Worm (Caenorhabditis elegans) whole organism, L3 larva: Measurements from ENCODE around the gene ssp-32.

Experiments used
- R02D3.7 ChIP-seq: fragments of 150-350 bp; optimal IDR thresholded peaks from 2 replicates; lab custom pipeline; 2014; ENCODE audit warnings: missing biosample characterization, missing genetic modification characterization
- ZK546.5 ChIP-seq: sonication (generic microtip); optimal IDR thresholded peaks from 2 replicates; lab custom pipeline; 2017; ENCODE audit warnings: missing biosample characterization, missing genetic modification characterization
- ceh-16 ChIP-seq: sonication (generic microtip); optimal IDR thresholded peaks from 2 replicates; lab custom pipeline; 2017; ENCODE audit warnings: missing biosample characterization, missing genetic modification characterization
- ceh-28 ChIP-seq: fragments of 150-350 bp; optimal IDR thresholded peaks from 2 replicates; lab custom pipeline; 2014; ENCODE audit warnings: missing biosample characterization, missing genetic modification reagents, missing genetic modification characterization
- ceh-9 ChIP-seq: sonication (generic microtip); optimal IDR thresholded peaks from 2 replicates; lab custom pipeline; 2018; ENCODE audit warnings: missing biosample characterization, missing genetic modification characterization
- daf-12 ChIP-seq: fragments of 150-350 bp; optimal IDR thresholded peaks from 2 replicates; lab custom pipeline; 2014; ENCODE audit warnings: missing biosample characterization, missing genetic modification reagents, missing genetic modification characterization
- egl-5 ChIP-seq: fragments of 150-350 bp; optimal IDR thresholded peaks from 2 replicates; lab custom pipeline; 2017; ENCODE audit warnings: missing biosample characterization, missing genetic modification reagents, missing genetic modification characterization, inconsistent platforms
- elt-1 ChIP-seq: fragments of 150-350 bp; optimal IDR thresholded peaks from 2 replicates; lab custom pipeline; 2014; ENCODE audit warnings: missing biosample characterization, missing genetic modification characterization
- elt-2 ChIP-seq: sonication (generic microtip); optimal IDR thresholded peaks from 2 replicates; lab custom pipeline; 2016; ENCODE audit warnings: missing genetic modification reagents, mild to moderate bottlenecking, missing genetic modification characterization, missing compliant biosample characterization
- elt-3 ChIP-seq, 3 experiments: fragments of 150-350 bp in 1 of 3; sonication (generic microtip) in 2 of 3; optimal IDR thresholded peaks; 2 replicates in 2 of 3; 4 replicates in 1 of 3; lab custom pipeline; 2014 to 2017; ENCODE audit warnings: missing biosample characterization in 3 of 3, missing genetic modification characterization in 3 of 3
- eor-1 ChIP-seq, 2 experiments: fragments of 150-350 bp; optimal IDR thresholded peaks; 2 replicates each; lab custom pipeline; 2014 to 2018; ENCODE audit warnings: missing biosample characterization in 2 of 2, missing genetic modification characterization in 2 of 2
- fkh-10 ChIP-seq: sonication (generic microtip); optimal IDR thresholded peaks from 2 replicates; lab custom pipeline; 2017; ENCODE audit warnings: missing biosample characterization, missing genetic modification reagents, missing genetic modification characterization
- fos-1 ChIP-seq: fragments of 150-350 bp; optimal IDR thresholded peaks from 2 replicates; lab custom pipeline; 2014; ENCODE audit warnings: missing biosample characterization, missing genetic modification characterization
- hmg-11 ChIP-seq: sonication (generic microtip); optimal IDR thresholded peaks from 2 replicates; lab custom pipeline; 2016; ENCODE audit warnings: missing genetic modification characterization, missing compliant biosample characterization
- lin-15B ChIP-seq: fragments of 150-350 bp; optimal IDR thresholded peaks from 2 replicates; lab custom pipeline; 2014; ENCODE audit warnings: missing biosample characterization, missing genetic modification characterization
- mdl-1 ChIP-seq: fragments of 150-350 bp; optimal IDR thresholded peaks from 2 replicates; lab custom pipeline; 2014; ENCODE audit warnings: missing biosample characterization, missing genetic modification characterization
- mml-1 ChIP-seq: fragments of 150-350 bp; sonication (generic microtip); optimal IDR thresholded peaks from 3 replicates; lab custom pipeline; 2014; ENCODE audit warnings: missing biosample characterization, missing genetic modification characterization
- nfya-1 ChIP-seq: sonication (generic microtip); optimal IDR thresholded peaks from 2 replicates; lab custom pipeline; 2017; ENCODE audit warnings: missing genetic modification characterization, mild to moderate bottlenecking, missing compliant biosample characterization, antibody characterized with exemption, moderate library complexity; ENCODE audit not compliant: insufficient read depth
- nhr-23 ChIP-seq: fragments of 150-350 bp; optimal IDR thresholded peaks from 2 replicates; lab custom pipeline; 2014; ENCODE audit warnings: missing biosample characterization, missing genetic modification reagents, missing genetic modification characterization
- nhr-237 ChIP-seq: fragments of 150-350 bp; optimal IDR thresholded peaks from 2 replicates; lab custom pipeline; 2014; ENCODE audit warnings: missing biosample characterization, missing genetic modification characterization
- nhr-28 ChIP-seq: fragments of 150-350 bp; optimal IDR thresholded peaks from 2 replicates; lab custom pipeline; 2014; ENCODE audit warnings: missing biosample characterization, missing genetic modification characterization
- nhr-43 ChIP-seq: sonication (generic microtip); optimal IDR thresholded peaks from 2 replicates; lab custom pipeline; 2016; ENCODE audit warnings: mild to moderate bottlenecking, missing genetic modification characterization, missing compliant biosample characterization; ENCODE audit not compliant: poor library complexity, severe bottlenecking
- nhr-77 ChIP-seq: fragments of 150-350 bp; optimal IDR thresholded peaks from 2 replicates; lab custom pipeline; 2014; ENCODE audit warnings: missing biosample characterization, missing genetic modification characterization
- pha-4 ChIP-seq: fragments of 150-350 bp; optimal IDR thresholded peaks from 2 replicates; lab custom pipeline; 2014; ENCODE audit warnings: missing biosample characterization, missing genetic modification reagents, missing genetic modification characterization
- pqm-1 ChIP-seq: fragments of 150-350 bp; optimal IDR thresholded peaks from 2 replicates; lab custom pipeline; 2017; ENCODE audit warnings: missing biosample characterization, missing genetic modification characterization, inconsistent platforms
- sea-2 ChIP-seq: fragments of 150-350 bp; sonication (generic microtip); optimal IDR thresholded peaks from 4 replicates; lab custom pipeline; 2014; ENCODE audit warnings: missing biosample characterization, missing genetic modification reagents, missing genetic modification characterization
- snpc-4 ChIP-seq: fragments of 150-350 bp; optimal IDR thresholded peaks from 2 replicates; lab custom pipeline; 2014; ENCODE audit warnings: missing biosample characterization, missing genetic modification characterization
- unc-39 ChIP-seq: sonication (generic microtip); optimal IDR thresholded peaks from 4 replicates; lab custom pipeline; 2017; ENCODE audit warnings: missing biosample characterization, missing genetic modification characterization
- unc-62 ChIP-seq: fragments of 150-350 bp; sonication (generic microtip); optimal IDR thresholded peaks from 4 replicates; lab custom pipeline; 2014; ENCODE audit warnings: missing biosample characterization, missing genetic modification reagents, missing genetic modification characterization
- zag-1 ChIP-seq: fragments of 150-350 bp; optimal IDR thresholded peaks from 2 replicates; lab custom pipeline; 2014; ENCODE audit warnings: missing biosample characterization, missing genetic modification characterization
- ztf-11 ChIP-seq: fragments of 150-350 bp; optimal IDR thresholded peaks from 2 replicates; lab custom pipeline; 2014; ENCODE audit warnings: missing biosample characterization, missing genetic modification characterization

Gene ssp-32

DNA sequence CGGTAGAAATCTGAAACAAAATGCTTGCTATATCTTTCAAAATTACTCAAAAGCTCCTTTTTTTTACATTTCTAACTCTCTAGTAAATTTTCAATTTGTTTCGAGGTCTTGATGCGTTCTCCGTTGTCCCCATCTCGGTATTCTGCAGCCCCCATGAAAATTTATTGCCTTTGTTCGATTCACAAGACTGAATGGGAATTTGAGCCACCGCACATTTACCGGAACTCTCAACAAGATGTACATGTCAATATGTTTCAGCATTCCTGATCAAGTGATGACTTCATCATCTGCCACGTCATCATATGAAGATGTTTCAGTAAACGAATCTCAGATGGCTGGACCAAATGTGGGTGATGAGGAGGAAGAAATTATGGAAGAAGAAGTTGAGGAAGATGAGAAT lies 25.2 kb downstream of the ssp-32 start:
- TF ChIP-seq unc-39 (tag; lab: Kevin White, UChicago) (no peak), mdl-1 (tag; lab: Kevin White, UChicago) (no peak), zag-1 (tag; lab: Kevin White, UChicago) (no peak), pha-4 (tag; lab: Kevin White, UChicago) (no peak)

DNA sequence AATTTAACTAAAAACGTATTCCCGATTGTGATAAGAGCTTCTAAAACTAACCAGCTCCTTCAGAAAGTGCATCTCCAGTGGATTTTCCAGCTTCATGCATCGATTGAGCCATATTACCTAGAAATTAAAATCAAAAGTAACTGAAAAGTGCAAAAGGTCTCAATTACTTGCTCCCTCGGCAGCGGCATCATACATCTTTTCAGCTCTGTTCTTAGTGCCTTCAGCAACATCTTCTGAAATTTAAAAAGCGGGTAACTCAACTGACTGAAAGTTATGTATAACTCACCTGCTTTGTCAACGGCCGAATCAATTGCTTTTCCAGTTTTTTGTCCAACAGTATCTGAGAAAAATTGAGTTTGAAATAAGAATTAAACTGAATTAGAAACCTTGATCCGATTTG lies 29.2 kb downstream of the ssp-32 start:
- no peak for TF ChIP-seq elt-1 (tag; lab: Kevin White, UChicago)
- no peak for TF ChIP-seq nhr-43 (tag; lab: Kevin White, UChicago)
- no peak for TF ChIP-seq R02D3.7 (tag; lab: Kevin White, UChicago)
- no peak for TF ChIP-seq fos-1 (tag; lab: Kevin White, UChicago)
- TF ChIP-seq unc-62 (GFP tag; lab: Kevin White, UChicago) = no peak
- no peak for TF ChIP-seq nhr-28 (tag; lab: Kevin White, UChicago)
- TF ChIP-seq ceh-9 (tag; lab: Kevin White, UChicago) = no peak
- TF ChIP-seq, all 47 proteins: peak for 0

DNA sequence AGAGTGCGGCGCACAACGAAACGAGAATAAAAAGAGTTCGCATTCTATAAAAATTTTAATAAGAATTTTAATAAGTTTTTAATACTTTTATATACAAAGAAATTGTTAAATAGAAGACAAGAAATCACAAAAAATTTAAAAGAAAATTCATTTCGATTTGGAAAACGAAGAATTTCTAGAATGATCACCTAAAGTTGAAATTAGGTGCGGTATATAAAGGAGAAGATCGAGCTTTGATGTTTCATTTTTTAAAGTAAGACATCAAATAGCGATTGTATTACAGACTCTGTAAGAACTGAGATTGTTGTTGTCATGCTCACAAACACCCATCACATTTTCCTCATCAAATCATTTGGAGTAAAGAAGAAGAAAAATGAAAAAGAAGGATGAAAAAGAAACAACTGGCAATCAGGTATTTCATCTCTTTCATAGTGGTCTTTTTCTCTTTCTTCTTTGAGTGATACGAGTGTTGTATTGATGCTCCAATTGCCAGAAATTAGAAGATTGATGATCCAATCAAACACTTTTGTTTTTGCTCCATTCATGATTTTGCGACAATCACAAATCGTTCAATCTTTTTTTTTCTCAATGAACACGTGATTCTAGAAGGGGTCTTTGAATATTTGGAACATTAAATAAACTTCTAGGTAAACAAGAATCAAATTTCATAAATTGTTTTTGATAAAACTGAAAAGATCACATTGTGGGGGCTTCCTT lies 33.1 kb downstream of the ssp-32 start, which contains the start of gene dur-1:
Gene dur-1, minus strand, starts transcription at position 51 of the 717 bp plus-strand sequence.
- TF ChIP-seq egl-5 (tag; lab: Kevin White, UChicago) (peak; percentile 32), elt-1 (tag; lab: Kevin White, UChicago) (no peak), ceh-28 (peak; percentile 5), nfya-1 (tag; lab: Kevin White, UChicago) (peak; percentile 25)

DNA sequence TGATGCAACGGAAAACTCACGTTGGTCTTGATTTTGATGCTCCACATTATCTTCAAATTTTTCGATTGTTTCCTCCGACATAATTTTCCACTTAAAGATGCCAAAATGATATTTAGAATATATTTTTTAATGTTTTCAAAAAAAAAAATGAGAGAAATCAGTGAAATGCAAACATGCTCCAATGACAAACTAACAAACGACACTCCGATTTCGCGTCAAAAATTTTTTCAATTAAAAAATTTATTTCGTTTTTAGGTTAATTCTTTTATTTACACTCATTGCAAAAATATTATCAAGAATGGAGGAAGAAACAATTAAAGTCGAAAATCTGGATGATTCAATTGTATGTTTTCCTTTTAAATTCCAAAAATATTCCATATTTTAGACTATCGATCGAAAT lies 36.9 kb downstream of the ssp-32 start, which contains the start of the genes trmt-10A and F25H8.2:
Gene trmt-10A, minus strand, starts transcription at position 159 of the 400 bp plus-strand sequence.
Gene F25H8.2, plus strand, starts transcription at position 181 of the 400 bp plus-strand sequence.
- TF ChIP-seq fos-1 (tag; lab: Kevin White, UChicago) = no peak
- TF ChIP-seq elt-3 (tag; optimal IDR thresholded peaks at IDR 0.05; lab: Kevin White, UChicago) = no peak
- TF ChIP-seq mdl-1 (tag; lab: Kevin White, UChicago) = no peak
- no peak for TF ChIP-seq nhr-237 (tag; lab: Kevin White, UChicago)
- TF ChIP-seq ceh-16 (tag; lab: Kevin White, UChicago) = no peak
- no peak for TF ChIP-seq elt-2 (tag; lab: Kevin White, UChicago)
- no peak for TF ChIP-seq nhr-77 (tag; lab: Kevin White, UChicago)
- TF ChIP-seq eor-1 (tag; optimal IDR thresholded peaks at IDR 0.05; lab: Kevin White, UChicago) = no peak
- peak; percentile 47 for TF ChIP-seq nhr-23
- TF ChIP-seq elt-1 (tag; lab: Kevin White, UChicago) = no peak
- TF ChIP-seq ceh-28 = no peak
- TF ChIP-seq ztf-11 (tag; lab: Kevin White, UChicago) = no peak
- TF ChIP-seq zag-1 (tag; lab: Kevin White, UChicago) = no peak
- TF ChIP-seq hmg-11 = no peak
- TF ChIP-seq ZK546.5 = no peak
- no peak for TF ChIP-seq unc-62 (GFP tag; lab: Kevin White, UChicago)
- peak; percentile 75 for TF ChIP-seq lin-15B
- no peak for TF ChIP-seq pqm-1 (tag; lab: Kevin White, UChicago)
- TF ChIP-seq sea-2 (GFP tag; lab: Kevin White, UChicago) = no peak
- no peak for TF ChIP-seq fkh-10 (GFP tag; lab: Kevin White, UChicago)
- TF ChIP-seq snpc-4 (tag; lab: Kevin White, UChicago) = no peak
- peak; percentile 84 for TF ChIP-seq pha-4 (tag; lab: Kevin White, UChicago)
- TF ChIP-seq mml-1 (tag; lab: Kevin White, UChicago) = no peak

DNA sequence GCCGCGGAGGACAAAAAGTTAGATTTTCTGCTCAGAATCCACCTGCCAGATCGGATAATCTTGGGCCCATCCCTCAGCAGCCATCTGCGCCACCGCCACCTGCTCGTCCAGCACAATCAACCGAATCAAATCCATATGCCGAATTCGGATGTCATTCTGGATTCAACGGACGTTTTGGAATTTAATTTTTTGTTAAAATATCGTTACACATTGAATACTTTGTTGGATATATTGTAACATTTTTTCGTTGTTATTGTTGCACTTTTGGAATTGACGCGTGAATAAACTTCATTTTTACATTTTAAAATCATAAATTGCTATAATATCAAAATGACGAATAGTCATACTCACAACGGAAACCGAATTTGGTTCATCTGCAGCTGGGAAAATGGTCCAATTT lies 38.4 kb downstream of the ssp-32 start, which contains the start of gene spe-29:
Gene spe-29, plus strand, starts transcription at position 301 of the 400 bp plus-strand sequence.
- TF ChIP-seq elt-1 (tag; lab: Kevin White, UChicago) (no peak), daf-12 (tag; lab: Kevin White, UChicago) (no peak), elt-3 (tag; optimal IDR thresholded peaks at IDR 0.05; lab: Kevin White, UChicago) (no peak), mml-1 (tag; lab: Kevin White, UChicago) (no peak)
